Fruit fly (Drosophila melanogaster) whole organism: ENCODE measurements around the gene Veneno.

ENCODE experiments used
- CG8478 ChIP-seq: fragments of >200 bp; optimal IDR thresholded peaks from 2 replicates; lab custom pipeline; 2018; ENCODE audit warnings: inconsistent platforms
- Dll ChIP-seq: fragments of >200 bp; optimal IDR thresholded peaks from 2 replicates; lab custom pipeline; 2017
- psq ChIP-seq: fragments of >200 bp; optimal IDR thresholded peaks from 2 replicates; lab custom pipeline; 2017

DNA sequence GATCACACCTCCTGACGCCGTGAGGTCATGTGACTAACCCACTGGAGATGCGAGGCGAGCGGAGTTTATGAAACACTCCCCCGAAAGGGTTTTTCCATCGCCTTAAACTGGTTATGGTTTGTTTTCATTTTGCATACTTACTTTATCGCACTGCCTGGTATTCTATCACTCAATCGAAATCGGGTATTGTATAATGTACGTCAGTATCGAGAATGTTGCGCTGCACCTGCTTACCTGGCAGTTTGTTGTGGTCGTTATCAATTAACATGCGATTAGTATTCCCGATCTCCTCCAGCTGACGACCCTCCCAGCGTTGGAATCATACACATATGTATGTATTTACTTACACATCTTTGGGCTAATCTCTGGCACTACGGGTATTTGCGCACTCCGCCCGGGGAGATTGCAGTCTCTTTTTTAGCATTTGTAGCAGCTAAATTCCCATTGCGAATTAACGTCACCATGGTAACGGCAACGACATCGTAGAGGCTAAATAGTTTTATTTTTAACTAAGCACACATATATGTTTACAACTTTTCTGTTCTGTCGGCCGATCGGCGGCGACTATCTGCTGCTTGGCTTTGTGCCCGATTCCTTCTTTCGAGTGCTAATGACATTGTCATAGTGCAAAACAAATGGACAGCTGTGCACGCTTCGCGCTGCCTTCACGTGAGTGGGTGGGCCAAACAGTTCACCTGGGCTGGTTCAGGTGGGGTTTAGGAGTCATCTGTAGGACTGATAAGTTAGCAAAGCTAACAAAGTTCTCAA is 9.2 kb downstream of the Veneno start:
- TF ChIP-seq psq (lab: Kevin White, UChicago) = no peak
- TF ChIP-seq Dll (lab: Kevin White, UChicago) = no peak
- TF ChIP-seq CG8478 = no peak
